Worm (Caenorhabditis elegans) whole organism, L4/young adult: ENCODE data around the gene C05G5.2.

ENCODE experiments used
- dao-5 ChIP-seq: sonication (generic microtip); optimal IDR thresholded peaks from 2 replicates; lab custom pipeline; 2016; ENCODE audit warnings: missing genotype, missing genetic modification characterization, moderate library complexity, missing compliant biosample characterization
- him-1 ChIP-seq: sonication (generic microtip); optimal IDR thresholded peaks from 2 replicates; lab custom pipeline; 2016; ENCODE audit warnings: missing genotype, missing genetic modification reagents, missing genetic modification characterization, missing compliant biosample characterization

- TF ChIP-seq dao-5 (no peak), him-1 (tag; lab: Kevin White, UChicago) (no peak)
Observed at ce11 chrX:14704933-14705332, 42.2 kb upstream of the C05G5.2 start.
